Worm (Caenorhabditis elegans) whole organism, L2 larva: Measurements from ENCODE around the gene F25E5.16.

ENCODE experiments used
- C34F6.9 ChIP-seq: fragments of 150-350 bp; optimal IDR thresholded peaks from 2 replicates; lab custom pipeline; 2014; ENCODE audit warnings: missing biosample characterization, missing genetic modification characterization
- F13H6.1 ChIP-seq: sonication (generic microtip); optimal IDR thresholded peaks from 2 replicates; lab custom pipeline; 2016; ENCODE audit warnings: missing genetic modification characterization, missing compliant biosample characterization
- R02D3.7 ChIP-seq: fragments of 150-350 bp; optimal IDR thresholded peaks from 2 replicates; lab custom pipeline; 2014; ENCODE audit warnings: missing biosample characterization, missing genetic modification characterization
- Y55F3AM.14 ChIP-seq: fragments of 200-800 bp; sonication (Bioruptor generic); optimal IDR thresholded peaks from 2 replicates; lab custom pipeline; 2018; ENCODE audit warnings: mild to moderate bottlenecking, missing genetic modification characterization, missing compliant biosample characterization
- ZK546.5 ChIP-seq: sonication (generic microtip); optimal IDR thresholded peaks from 2 replicates; lab custom pipeline; 2017; ENCODE audit warnings: missing biosample characterization, missing genetic modification characterization
- alr-1 ChIP-seq: fragments of 150-350 bp; optimal IDR thresholded peaks from 2 replicates; lab custom pipeline; 2014; ENCODE audit warnings: missing biosample characterization, missing genetic modification characterization
- aly-2 ChIP-seq: fragments of 150-350 bp; optimal IDR thresholded peaks from 2 replicates; lab custom pipeline; 2014; ENCODE audit warnings: missing biosample characterization, missing genetic modification characterization
- ama-1 ChIP-seq: fragments of 150-350 bp; optimal IDR thresholded peaks from 2 replicates; lab custom pipeline; 2018; ENCODE audit warnings: inconsistent platforms
- ceh-16 ChIP-seq: fragments of 150-350 bp; optimal IDR thresholded peaks from 2 replicates; lab custom pipeline; 2014; ENCODE audit warnings: missing biosample characterization, missing genetic modification characterization
- crh-2 ChIP-seq: sonication (generic microtip); optimal IDR thresholded peaks from 2 replicates; lab custom pipeline; 2017; ENCODE audit warnings: missing biosample characterization, missing genetic modification characterization
- dmd-4 ChIP-seq: sonication (generic microtip); optimal IDR thresholded peaks from 2 replicates; lab custom pipeline; 2017; ENCODE audit warnings: missing biosample characterization, missing genetic modification characterization
- elt-1 ChIP-seq: fragments of 150-350 bp; optimal IDR thresholded peaks from 2 replicates; lab custom pipeline; 2014; ENCODE audit warnings: missing biosample characterization, missing genetic modification characterization
- elt-3 ChIP-seq: sonication (generic microtip); optimal IDR thresholded peaks from 2 replicates; lab custom pipeline; 2017; ENCODE audit warnings: missing biosample characterization, missing genetic modification characterization
- fos-1 ChIP-seq: fragments of 150-350 bp; optimal IDR thresholded peaks from 2 replicates; lab custom pipeline; 2014; ENCODE audit warnings: missing biosample characterization, missing genetic modification characterization
- gmeb-1 ChIP-seq: fragments of 150-350 bp; optimal IDR thresholded peaks from 2 replicates; lab custom pipeline; 2014; ENCODE audit warnings: missing biosample characterization, missing genetic modification characterization
- lsy-2 ChIP-seq, 2 experiments: fragments of 150-350 bp in 1 of 2; sonication (generic microtip) in 1 of 2; optimal IDR thresholded peaks; 2 replicates each; lab custom pipeline; 2014 to 2017; ENCODE audit warnings: missing biosample characterization in 2 of 2, missing genetic modification characterization in 2 of 2
- mab-5 ChIP-seq: fragments of 150-350 bp; optimal IDR thresholded peaks from 2 replicates; lab custom pipeline; 2014; ENCODE audit warnings: missing biosample characterization, missing genetic modification characterization
- mbf-1 ChIP-seq: sonication (generic microtip); optimal IDR thresholded peaks from 2 replicates; lab custom pipeline; 2017; ENCODE audit warnings: missing biosample characterization, missing genetic modification characterization
- mdl-1 ChIP-seq, 2 experiments: fragments of 150-350 bp in 1 of 2; sonication (generic microtip) in 1 of 2; optimal IDR thresholded peaks; 2 replicates each; lab custom pipeline; 2017; ENCODE audit warnings: missing biosample characterization in 2 of 2, missing genetic modification characterization in 2 of 2
- nhr-11 ChIP-seq: fragments of 150-350 bp; optimal IDR thresholded peaks from 2 replicates; lab custom pipeline; 2014; ENCODE audit warnings: missing biosample characterization, missing genetic modification characterization
- nhr-12 ChIP-seq: fragments of 150-350 bp; optimal IDR thresholded peaks from 2 replicates; lab custom pipeline; 2014; ENCODE audit warnings: missing biosample characterization, missing genetic modification characterization
- nhr-129 ChIP-seq: fragments of 150-350 bp; optimal IDR thresholded peaks from 2 replicates; lab custom pipeline; 2014; ENCODE audit warnings: missing biosample characterization, missing genetic modification characterization
- nhr-23 ChIP-seq: fragments of 150-350 bp; optimal IDR thresholded peaks from 2 replicates; lab custom pipeline; 2014; ENCODE audit warnings: missing biosample characterization, missing genetic modification reagents, missing genetic modification characterization
- nhr-237 ChIP-seq: fragments of 150-350 bp; optimal IDR thresholded peaks from 2 replicates; lab custom pipeline; 2014; ENCODE audit warnings: missing biosample characterization, missing genetic modification characterization
- nhr-25 ChIP-seq: fragments of 150-350 bp; sonication (generic microtip); optimal IDR thresholded peaks from 3 replicates; lab custom pipeline; 2014; ENCODE audit warnings: missing biosample characterization, missing genetic modification characterization
- nhr-6 ChIP-seq: fragments of 150-350 bp; optimal IDR thresholded peaks from 2 replicates; lab custom pipeline; 2014; ENCODE audit warnings: missing biosample characterization, missing genetic modification characterization
- nhr-77 ChIP-seq: fragments of 150-350 bp; optimal IDR thresholded peaks from 2 replicates; lab custom pipeline; 2014; ENCODE audit warnings: missing biosample characterization, missing genetic modification characterization
- sem-4 ChIP-seq: fragments of 150-350 bp; optimal IDR thresholded peaks from 2 replicates; lab custom pipeline; 2014; ENCODE audit warnings: missing biosample characterization, missing genetic modification reagents, missing genetic modification characterization
- skn-1 ChIP-seq: sonication (generic microtip); optimal IDR thresholded peaks from 2 replicates; lab custom pipeline; 2017; ENCODE audit warnings: missing biosample characterization, missing genetic modification characterization
- sma-3 ChIP-seq: sonication (generic microtip); optimal IDR thresholded peaks from 2 replicates; lab custom pipeline; 2016; ENCODE audit warnings: missing genetic modification reagents, missing genetic modification characterization, missing compliant biosample characterization
- sma-9 ChIP-seq, 2 experiments: fragments of 150-350 bp in 1 of 2; sonication (generic microtip) in 1 of 2; optimal IDR thresholded peaks; 2 replicates each; lab custom pipeline; 2014 to 2016; ENCODE audit warnings: missing genetic modification characterization in 2 of 2, mild to moderate bottlenecking in 1 of 2, missing biosample characterization in 1 of 2, missing compliant biosample characterization in 1 of 2, missing genetic modification reagents in 1 of 2, moderate library complexity in 1 of 2
- snpc-4 ChIP-seq: fragments of 150-350 bp; optimal IDR thresholded peaks from 2 replicates; lab custom pipeline; 2014; ENCODE audit warnings: missing biosample characterization, missing genetic modification characterization
- unc-62 ChIP-seq: fragments of 150-350 bp; optimal IDR thresholded peaks from 2 replicates; lab custom pipeline; 2014; ENCODE audit warnings: missing biosample characterization, missing genetic modification reagents, missing genetic modification characterization
- zag-1 ChIP-seq: fragments of 150-350 bp; optimal IDR thresholded peaks from 2 replicates; lab custom pipeline; 2014; ENCODE audit warnings: missing biosample characterization, missing genetic modification characterization
- ztf-4 ChIP-seq: fragments of 150-350 bp; optimal IDR thresholded peaks from 2 replicates; lab custom pipeline; 2014; ENCODE audit warnings: missing biosample characterization, missing genetic modification characterization

The F25E5.16 gene

DNA sequence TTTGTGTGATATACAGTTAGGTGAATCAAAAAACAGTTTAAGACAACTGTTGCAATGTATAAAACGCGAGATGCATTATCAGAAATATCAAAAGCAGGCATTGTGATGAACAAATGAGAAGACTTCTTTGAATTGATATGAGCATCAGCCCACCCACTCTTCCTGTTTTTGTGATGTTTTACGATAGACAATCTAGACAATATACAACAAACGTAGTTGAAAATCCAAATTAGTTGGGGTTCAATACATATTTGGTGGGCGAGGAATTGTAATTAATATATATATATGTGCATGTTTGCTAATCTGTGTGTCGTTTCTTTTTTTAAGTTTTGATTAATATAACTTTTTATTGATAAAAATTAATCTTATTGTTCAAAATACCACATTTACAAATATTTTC lies 34.7 kb downstream of the F25E5.16 start, which contains the start of gene str-28:
TSS of gene str-28 (minus strand) at position 101 of the 400 bp plus-strand sequence.
- TF ChIP-seq nhr-11 (tag; lab: Kevin White, UChicago) (no peak), nhr-25 (tag; lab: Kevin White, UChicago) (no peak), alr-1 (tag; lab: Kevin White, UChicago) (no peak), mbf-1 (tag; lab: Kevin White, UChicago) (no peak), dmd-4 (tag; lab: Kevin White, UChicago) (no peak), nhr-77 (tag; lab: Kevin White, UChicago) (no peak)

DNA sequence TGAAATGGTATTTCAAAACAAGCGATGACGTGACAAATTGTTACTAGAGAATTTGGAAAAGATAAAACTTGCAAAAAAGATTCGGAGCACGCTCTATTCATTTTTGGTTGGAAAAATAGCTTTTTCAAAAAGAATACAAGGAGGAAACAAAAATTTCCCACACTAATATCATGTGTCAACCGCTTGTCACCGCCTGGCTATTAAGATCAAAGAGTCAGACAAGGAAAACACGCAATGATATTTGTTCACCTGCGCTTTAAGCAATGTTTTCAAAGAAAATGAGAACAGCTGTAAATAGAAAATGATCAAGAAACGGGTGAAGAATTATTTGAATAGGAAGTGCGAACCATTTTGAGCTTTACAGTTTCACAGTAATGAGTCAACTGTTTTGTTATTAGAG lies 38.7 kb downstream of the F25E5.16 start, which contains the start of gene srh-125:
TSS of gene srh-125 (minus strand) at position 101 of the 400 bp plus-strand sequence.
- TF ChIP-seq nhr-25 (tag; lab: Kevin White, UChicago) (no peak), unc-62 (GFP tag; lab: Kevin White, UChicago) (no peak), ama-1 (lab: Kevin White, UChicago) (no peak), Y55F3AM.14 (GFP tag; lab: Kevin White, UChicago) (no peak), zag-1 (no peak)
- TF ChIP-seq, all 48 proteins: peak for 0

DNA sequence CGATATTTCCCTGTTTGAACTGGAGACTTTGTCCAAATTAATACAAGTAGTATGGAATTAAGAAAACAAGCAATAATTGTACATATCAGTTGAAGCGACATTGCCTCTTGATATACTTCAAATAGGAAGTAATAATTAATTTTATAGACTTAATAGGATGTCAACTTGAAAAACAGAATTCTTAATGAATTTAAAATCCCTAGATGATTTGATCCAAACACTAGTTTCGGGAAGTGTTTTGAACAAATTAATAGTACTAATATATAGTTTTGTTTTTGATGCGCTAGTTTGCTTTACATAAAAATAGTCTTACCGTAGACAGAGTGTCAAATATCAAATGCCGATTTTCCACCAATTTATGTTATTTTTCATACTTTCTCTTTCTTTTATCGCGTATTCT lies 40.3 kb downstream of the F25E5.16 start, which contains the start of gene str-190:
TSS of gene str-190 (minus strand) at position 101 of the 400 bp plus-strand sequence.
- TF ChIP-seq crh-2 (tag; lab: Kevin White, UChicago) (no peak), ceh-16 (tag; lab: Kevin White, UChicago) (no peak), nhr-25 (tag; lab: Kevin White, UChicago) (no peak), skn-1 (tag; lab: Kevin White, UChicago) (no peak), elt-3 (no peak), nhr-23 (tag; lab: Kevin White, UChicago) (no peak), Y55F3AM.14 (GFP tag; lab: Kevin White, UChicago) (no peak), mab-5 (tag; lab: Kevin White, UChicago) (no peak), lsy-2 (tag; optimal IDR thresholded peaks at IDR 0.05; lab: Kevin White, UChicago) (no peak), ZK546.5 (tag; lab: Kevin White, UChicago) (no peak), fos-1 (tag; lab: Kevin White, UChicago) (no peak), nhr-6 (tag; lab: Kevin White, UChicago) (no peak), C34F6.9 (no peak), sma-9 (GFP tag; optimal IDR thresholded peaks at IDR 0.05; lab: Kevin White, UChicago) (no peak), sma-9 (tag; optimal IDR thresholded peaks at IDR 0.05; lab: Kevin White, UChicago) (no peak), ztf-4 (tag; lab: Kevin White, UChicago) (no peak), nhr-129 (tag; lab: Kevin White, UChicago) (no peak), mbf-1 (tag; lab: Kevin White, UChicago) (no peak), elt-1 (tag; lab: Kevin White, UChicago) (no peak), mdl-1 (tag; optimal IDR thresholded peaks at IDR 0.05; lab: Kevin White, UChicago) (no peak), sem-4 (tag; lab: Kevin White, UChicago) (no peak)

DNA sequence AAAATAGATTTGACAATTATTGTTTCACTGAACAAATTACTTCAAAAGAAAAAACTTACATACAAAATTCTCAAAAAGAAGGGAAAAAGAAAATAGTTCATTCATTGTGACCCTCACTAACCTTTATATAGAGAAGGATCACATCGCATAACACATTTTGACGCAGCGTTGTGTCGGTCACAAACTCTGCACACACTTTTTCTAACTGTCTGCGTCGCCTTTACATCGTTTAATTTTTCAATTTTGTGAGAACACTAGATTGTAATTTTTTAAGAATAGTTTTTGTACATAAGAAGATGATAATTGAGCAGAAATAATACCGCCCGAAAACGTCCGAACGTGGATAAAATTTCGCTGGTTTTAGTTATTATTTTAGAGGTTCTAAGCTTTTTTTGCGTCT lies 42.9 kb downstream of the F25E5.16 start, which contains the start of gene C18B10.6:
TSS of gene C18B10.6 (minus strand) at position 101 of the 400 bp plus-strand sequence.
- TF ChIP-seq elt-1 (tag; lab: Kevin White, UChicago) (no peak), dmd-4 (tag; lab: Kevin White, UChicago) (no peak), sma-3 (GFP tag; lab: Kevin White, UChicago) (no peak), gmeb-1 (tag; lab: Kevin White, UChicago) (no peak), nhr-237 (tag; lab: Kevin White, UChicago) (no peak), snpc-4 (no peak), aly-2 (tag; lab: Kevin White, UChicago) (no peak)
- TF ChIP-seq, all 48 proteins: peak for 0

DNA sequence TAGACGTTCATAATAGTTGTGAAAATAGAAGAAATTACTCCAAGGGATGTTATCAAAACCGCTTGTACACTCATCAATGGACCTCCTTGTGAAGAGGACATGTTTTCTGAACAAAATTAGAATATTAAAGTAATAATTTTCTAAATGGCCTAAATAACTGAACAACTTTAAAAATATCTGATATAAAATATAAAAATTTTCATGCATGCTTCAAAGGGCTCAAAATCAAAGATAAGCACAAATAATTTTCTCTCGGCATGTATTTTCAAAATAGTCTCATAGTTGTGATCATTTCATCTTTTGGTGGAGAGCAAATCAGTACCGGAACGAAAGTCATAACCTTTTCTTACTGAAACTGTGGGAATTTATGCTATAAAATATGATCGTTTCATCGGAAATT lies 46.9 kb downstream of the F25E5.16 start, which contains the start of gene srbc-8:
TSS of gene srbc-8 (minus strand) at position 101 of the 400 bp plus-strand sequence.
- TF ChIP-seq zag-1 (no peak), nhr-23 (tag; lab: Kevin White, UChicago) (no peak), crh-2 (tag; lab: Kevin White, UChicago) (no peak), R02D3.7 (tag; lab: Kevin White, UChicago) (no peak), nhr-11 (tag; lab: Kevin White, UChicago) (no peak), aly-2 (tag; lab: Kevin White, UChicago) (no peak), elt-1 (tag; lab: Kevin White, UChicago) (no peak), alr-1 (tag; lab: Kevin White, UChicago) (no peak), unc-62 (GFP tag; lab: Kevin White, UChicago) (no peak), nhr-12 (tag; lab: Kevin White, UChicago) (no peak), fos-1 (tag; lab: Kevin White, UChicago) (no peak), F13H6.1 (no peak)
